Worm (Caenorhabditis elegans) whole organism, L3 larva: ENCODE data around the gene F43C11.3.

ENCODE experiments used
- ama-1 ChIP-seq: fragments of 150-350 bp; optimal IDR thresholded peaks from 2 replicates; lab custom pipeline; 2018
- nhr-12 ChIP-seq: fragments of 150-350 bp; optimal IDR thresholded peaks from 2 replicates; lab custom pipeline; 2014; ENCODE audit warnings: missing biosample characterization, missing genetic modification characterization
- unc-39 ChIP-seq: sonication (generic microtip); optimal IDR thresholded peaks from 4 replicates; lab custom pipeline; 2017; ENCODE audit warnings: missing biosample characterization, missing genetic modification characterization

ce11 chrII:2322857-2323518 is 30.1 kb upstream of the F43C11.3 start, which contains the start of the genes ZK1240.6 and ZK1240.2:
- no peak for TF ChIP-seq unc-39
- TF ChIP-seq ama-1 (lab: Kevin White, UChicago), result no peak
- no peak for TF ChIP-seq nhr-12 (tag; lab: Kevin White, UChicago)
